Worm (Caenorhabditis elegans): Measurements from ENCODE around the gene F26D11.1.
A peak's percentile ranks its signal among the peaks of the same experiment; 100 is the strongest.

Gene F26D11.1

DNA sequence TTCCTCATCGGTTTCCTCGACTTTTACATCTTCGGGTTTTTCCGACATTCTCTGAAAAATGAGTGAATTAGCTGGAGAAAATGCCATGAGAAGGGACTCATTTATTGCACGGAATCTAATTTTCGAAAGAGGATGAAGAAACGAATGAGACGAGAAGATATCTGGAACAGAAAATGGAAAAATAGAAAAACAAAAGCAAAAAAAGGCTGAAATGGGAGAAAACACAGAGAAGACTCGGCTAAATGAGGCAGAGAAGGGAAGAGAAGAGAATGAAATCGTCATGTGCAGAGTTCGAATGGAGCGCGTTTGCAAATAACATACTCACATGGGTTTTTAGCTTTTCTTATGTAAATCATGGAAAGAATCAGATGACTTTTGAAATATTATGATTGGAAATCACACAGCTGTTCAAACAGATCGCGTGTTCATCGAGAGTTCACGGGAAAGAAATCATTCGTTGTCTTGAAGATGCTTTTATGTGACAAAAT, 32.6 kb downstream of the F26D11.1 start, which contains the start of gene Y97E10AR.6 (continued):
- no peak for TF ChIP-seq F57A8.1 (GFP tag; optimal IDR thresholded peaks at IDR 0.05)
- TF ChIP-seq lin-40 (tag; optimal IDR thresholded peaks at IDR 0.05) = no peak
- TF ChIP-seq die-1 (tag; optimal IDR thresholded peaks at IDR 0.05) = no peak
- no peak for TF ChIP-seq lin-26 (GFP tag; IDR thresholded peaks at IDR 0.05)
- TF ChIP-seq F37B4.10 (GFP tag; IDR thresholded peaks at IDR 0.05) = no peak
- no peak for TF ChIP-seq let-607 (tag; optimal IDR thresholded peaks at IDR 0.05)
- TF ChIP-seq cebp-1 (GFP tag; IDR thresholded peaks at IDR 0.05) = no peak
- TF ChIP-seq cebp-1 (tag; optimal IDR thresholded peaks at IDR 0.05) = peak; percentile 9
- TF ChIP-seq C17E4.6 (GFP tag; IDR thresholded peaks at IDR 0.05) = no peak
- no peak for TF ChIP-seq bed-1 (GFP tag; IDR thresholded peaks at IDR 0.05)
- TF ChIP-seq gei-17 (GFP tag; optimal IDR thresholded peaks at IDR 0.05) = no peak
- no peak for TF ChIP-seq let-526 (GFP tag; IDR thresholded peaks at IDR 0.05)
- no peak for TF ChIP-seq rpc-1 (optimal IDR thresholded peaks at IDR 0.05)
- TF ChIP-seq rpc-1 (tag; optimal IDR thresholded peaks at IDR 0.05) = no peak
- no peak for TF ChIP-seq hsf-1 (GFP tag; IDR thresholded peaks at IDR 0.05)
- TF ChIP-seq nhr-80 (tag; optimal IDR thresholded peaks at IDR 0.05) = peak; percentile 38
- TF ChIP-seq F33H1.4 (GFP tag; IDR thresholded peaks at IDR 0.05) = no peak
- no peak for TF ChIP-seq Y67H2A.10 (GFP tag; conservative IDR thresholded peaks at IDR 0.05)
- no peak for TF ChIP-seq unc-62 (GFP tag; optimal IDR thresholded peaks at IDR 0.05)

DNA sequence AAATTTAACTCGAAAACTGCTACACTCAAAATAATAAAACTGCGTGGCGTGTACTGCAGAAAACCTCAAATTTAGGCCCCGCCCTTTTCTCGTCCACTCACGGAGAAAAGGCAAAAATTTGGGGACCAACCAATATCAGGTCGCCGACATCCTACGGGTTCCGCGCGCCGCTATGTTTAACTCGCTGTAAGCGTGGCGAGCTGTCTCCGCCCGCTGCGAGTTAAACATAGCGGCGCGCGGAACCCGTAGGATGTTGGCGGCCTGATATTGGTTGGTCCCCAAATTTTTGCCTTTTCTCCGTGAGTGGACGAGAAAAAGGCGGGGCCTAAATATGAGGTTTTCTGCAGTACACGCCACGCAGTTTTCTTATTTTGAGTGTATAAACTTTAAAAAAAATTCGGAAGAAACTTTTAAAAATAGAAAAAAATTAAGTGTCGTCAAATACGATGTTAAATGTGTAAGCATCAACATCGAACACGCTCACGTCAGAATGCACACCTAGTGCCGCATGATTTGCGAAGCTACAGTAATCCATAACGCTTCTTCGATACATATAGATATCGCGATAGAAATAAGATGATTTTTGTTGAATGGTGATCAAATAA, 33.5 kb downstream of the F26D11.1 start:
- TF ChIP-seq xnd-1 (tag; optimal IDR thresholded peaks at IDR 0.05) = peak; percentile 3
- TF ChIP-seq lin-26 (GFP tag; IDR thresholded peaks at IDR 0.05) = 0 out of 2 replicates have a peak, but pooled peaks have one; percentile 26
- peak; percentile 35 for TF ChIP-seq lsl-1 (GFP tag; optimal IDR thresholded peaks at IDR 0.05)
- TF ChIP-seq attf-6 (GFP tag; IDR thresholded peaks at IDR 0.05) = peak; percentile 47; the same call in 1 of the 2 replicates
- TF ChIP-seq hsf-1 (GFP tag; IDR thresholded peaks at IDR 0.05) = peak; percentile 40; the same call in 1 of the 2 replicates
- peak; percentile 8; the same call in 1 of the 2 replicates for TF ChIP-seq madf-6 (GFP tag; IDR thresholded peaks at IDR 0.05)
- TF ChIP-seq hmg-1.2 (GFP tag; IDR thresholded peaks at IDR 0.05) = peak; percentile 82
- TF ChIP-seq pbrm-1 (GFP tag; IDR thresholded peaks at IDR 0.05) = peak; percentile 63
- peak; percentile 85 for TF ChIP-seq snpc-1.1 (tag; optimal IDR thresholded peaks at IDR 0.05; ENCODE audit: insufficient read depth)
- peak; percentile 74 for TF ChIP-seq snpc-4 (GFP tag; optimal IDR thresholded peaks at IDR 0.05)
- peak in 3 of 4 experiments; percentile 90 to 97 (median 95) for TF ChIP-seq snpc-4 (tag; optimal IDR thresholded peaks at IDR 0.05)

DNA sequence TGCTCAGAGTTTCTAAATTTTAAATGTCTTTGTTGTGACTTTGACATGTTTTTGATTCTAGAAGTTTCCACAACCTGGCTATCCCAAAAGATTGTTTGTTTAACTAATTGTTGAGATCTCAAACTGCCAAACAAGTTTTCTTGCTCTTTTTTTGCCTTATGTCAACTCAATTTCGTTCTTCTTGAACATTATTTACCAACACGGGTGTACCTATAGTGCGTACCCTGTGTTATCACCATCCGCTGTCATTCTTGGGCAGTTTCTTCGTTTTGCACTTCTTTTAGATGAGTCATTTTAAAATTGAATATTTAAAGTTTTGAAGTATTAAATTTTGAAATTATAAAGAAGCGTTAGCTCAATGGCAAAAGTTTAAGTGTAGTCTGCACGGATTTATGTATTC, 35.6 kb downstream of the F26D11.1 start, which contains the start of gene sptl-2:
TSS of gene sptl-2 (plus strand) at position 280 of the 400 bp plus-strand sequence.
- TF ChIP-seq F57C9.4 (tag; optimal IDR thresholded peaks at IDR 0.05) (no peak), nhr-80 (tag; optimal IDR thresholded peaks at IDR 0.05) (peak; percentile 31), sea-2 (GFP tag; IDR thresholded peaks at IDR 0.05) (no peak), F49E8.2 (tag; optimal IDR thresholded peaks at IDR 0.05; ENCODE audit: insufficient read depth) (no peak), ztf-28 (GFP tag; IDR thresholded peaks at IDR 0.05) (no peak)

DNA sequence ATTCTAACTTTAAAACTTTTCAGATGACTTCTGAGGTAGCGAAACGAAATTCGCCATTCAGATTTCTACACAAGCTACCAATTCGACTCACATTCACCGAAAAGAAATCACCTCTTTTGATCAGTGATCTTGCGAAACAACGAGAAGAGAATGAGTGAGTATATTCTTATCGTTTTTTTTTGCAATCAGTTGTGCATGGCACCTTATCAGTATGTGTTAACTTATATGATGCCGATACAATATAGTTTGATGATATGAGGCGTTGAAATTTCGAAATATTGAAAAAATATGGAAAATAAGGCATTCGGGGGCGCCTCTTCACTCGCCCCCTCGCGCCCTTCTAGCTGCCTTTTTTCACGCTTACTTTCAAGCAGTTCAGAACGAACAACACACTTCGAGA, 36.6 kb downstream of the F26D11.1 start:
- TF ChIP-seq dox-1 (GFP tag; IDR thresholded peaks at IDR 0.05) (0 out of 2 replicates have a peak, but pooled peaks have one; percentile 19), hmg-20 (GFP tag; IDR thresholded peaks at IDR 0.05) (no peak), F55B11.4 (tag; optimal IDR thresholded peaks at IDR 0.05; ENCODE audit: borderline replicate concordance, insufficient read depth) (no peak), F52B5.7 (tag; optimal IDR thresholded peaks at IDR 0.05) (no peak), nhr-80 (tag; optimal IDR thresholded peaks at IDR 0.05) (peak; percentile 84), lin-26 (GFP tag; IDR thresholded peaks at IDR 0.05) (no peak), cebp-1 (GFP tag; IDR thresholded peaks at IDR 0.05) (peak; percentile 56; the same call in 1 of the 2 replicates), cebp-1 (tag; optimal IDR thresholded peaks at IDR 0.05) (peak; percentile 72), K11D2.4 (GFP tag; IDR thresholded peaks at IDR 0.05) (no peak), sdz-38 (tag; optimal IDR thresholded peaks at IDR 0.05) (no peak), atf-7 (tag; optimal IDR thresholded peaks at IDR 0.05) (no peak), pha-4 (tag; optimal IDR thresholded peaks at IDR 0.05) (no peak)

Measured in whole organism, young adult.